Worm (Caenorhabditis elegans) whole organism, L4 larva: ENCODE data around the gene gcy-21.
A peak's percentile ranks its signal among the peaks of the same experiment; 100 is the strongest.
"Not testable (repeated sequence)": the region's sequence is repeated elsewhere in the genome, so short reads cannot be mapped to it uniquely, and the experiment has no call there.

ENCODE experiments used
- F49E8.2 ChIP-seq: sonication (generic microtip); optimal IDR thresholded peaks from 2 replicates; lab custom pipeline; 2016; ENCODE audit warnings: missing compliant biosample characterization, mild to moderate bottlenecking, missing genetic modification characterization, borderline replicate concordance
- R02D3.7 ChIP-seq: fragments of 150-350 bp; sonication (generic microtip); optimal IDR thresholded peaks from 3 replicates; lab custom pipeline; 2014; ENCODE audit warnings: missing biosample characterization, missing genetic modification characterization
- T26A8.4 ChIP-seq: fragments of 200-800 bp; sonication (Bioruptor generic); IDR thresholded peaks from 2 replicates; pipeline ENCODE4 v1.3.6; 2022; ENCODE audit warnings: missing genetic modification characterization, missing compliant biosample characterization
- aha-1 ChIP-seq: fragments of 150-350 bp; peaks from one replicate; lab custom pipeline; 2014; ENCODE audit warnings: missing biosample characterization, missing genetic modification characterization
- ama-1 ChIP-seq: fragments of 150-350 bp; optimal IDR thresholded peaks from 2 replicates; lab custom pipeline; 2014; ENCODE audit warnings: inconsistent platforms, mixed read lengths
- ceh-62 ChIP-seq: sonication (generic microtip); optimal IDR thresholded peaks from 2 replicates; lab custom pipeline; 2017; ENCODE audit warnings: missing biosample characterization, missing genetic modification characterization
- dmd-6 ChIP-seq: fragments of 200-800 bp; sonication (Bioruptor generic); IDR thresholded peaks from 2 replicates; pipeline ENCODE4 v1.3.6; 2022; ENCODE audit warnings: missing genetic modification reagents, missing genetic modification characterization, missing compliant biosample characterization
- dmd-8 ChIP-seq: fragments of 200-800 bp; sonication (Bioruptor generic); IDR thresholded peaks from 2 replicates; pipeline ENCODE4 v1.3.6; 2022; ENCODE audit warnings: missing genetic modification characterization, missing compliant biosample characterization
- egl-43 ChIP-seq: fragments of 200-800 bp; sonication (Bioruptor generic); IDR thresholded peaks from 2 replicates; pipeline ENCODE4 v1.3.6; 2022; ENCODE audit warnings: missing genetic modification reagents, missing genetic modification characterization, missing compliant biosample characterization
- fkh-10 ChIP-seq: fragments of 150-350 bp; optimal IDR thresholded peaks from 2 replicates; lab custom pipeline; 2014; ENCODE audit warnings: missing biosample characterization, missing genetic modification reagents, missing genetic modification characterization
- hlh-11 ChIP-seq: fragments of 200-800 bp; sonication (Bioruptor generic); optimal IDR thresholded peaks from 2 replicates; lab custom pipeline; 2018; ENCODE audit warnings: mild to moderate bottlenecking, missing genetic modification characterization, missing compliant biosample characterization
- lin-1 ChIP-seq: fragments of 200-800 bp; sonication (Bioruptor generic); IDR thresholded peaks from 2 replicates; pipeline ENCODE4 v1.3.6; 2022; ENCODE audit warnings: missing genetic modification reagents, missing genetic modification characterization, missing compliant biosample characterization
- lsy-2 ChIP-seq, 2 experiments: fragments of 150-350 bp in 1 of 2; sonication (generic microtip) in 1 of 2; optimal IDR thresholded peaks; 2 replicates each; lab custom pipeline; 2014 to 2017; ENCODE audit warnings: missing biosample characterization in 2 of 2, missing genetic modification characterization in 2 of 2
- madf-9 ChIP-seq: fragments of 200-800 bp; sonication (Bioruptor generic); conservative IDR thresholded peaks from 2 replicates; pipeline ENCODE4 v1.3.6; 2022; ENCODE audit warnings: missing genetic modification reagents, missing genetic modification characterization, missing compliant biosample characterization
- mes-2 ChIP-seq: sonication (generic microtip); optimal IDR thresholded peaks from 2 replicates; lab custom pipeline; 2016; ENCODE audit warnings: missing genotype, mild to moderate bottlenecking, missing genetic modification characterization, missing compliant biosample characterization; ENCODE audit not compliant: poor library complexity, severe bottlenecking
- mxl-2 ChIP-seq: fragments of 200-800 bp; sonication (Bioruptor generic); conservative IDR thresholded peaks from 2 replicates; pipeline ENCODE4 v1.3.6; 2022; ENCODE audit warnings: missing genetic modification reagents, missing genetic modification characterization, missing compliant biosample characterization
- mxl-3 ChIP-seq: fragments of 200-800 bp; sonication (Bioruptor generic); optimal IDR thresholded peaks from 2 replicates; lab custom pipeline; 2018; ENCODE audit warnings: mild to moderate bottlenecking, missing genetic modification characterization, missing compliant biosample characterization
- nhr-102 ChIP-seq: sonication (generic microtip); optimal IDR thresholded peaks from 2 replicates; lab custom pipeline; 2016; ENCODE audit warnings: mild to moderate bottlenecking, missing genetic modification characterization, moderate library complexity, missing compliant biosample characterization
- nhr-28 ChIP-seq: fragments of 150-350 bp; optimal IDR thresholded peaks from 2 replicates; lab custom pipeline; 2014; ENCODE audit warnings: missing biosample characterization, missing genetic modification characterization
- nhr-42 ChIP-seq: fragments of 200-800 bp; sonication (Bioruptor generic); IDR thresholded peaks from 2 replicates; pipeline ENCODE4 v1.3.6; 2022; ENCODE audit warnings: missing genetic modification characterization, missing compliant biosample characterization
- nhr-48 ChIP-seq: sonication (generic microtip); optimal IDR thresholded peaks from 2 replicates; lab custom pipeline; 2016; ENCODE audit warnings: mild to moderate bottlenecking, missing genetic modification characterization, missing compliant biosample characterization
- nhr-76 ChIP-seq: fragments of 150-350 bp; optimal IDR thresholded peaks from 2 replicates; lab custom pipeline; 2014; ENCODE audit warnings: missing biosample characterization, missing genetic modification characterization
- nhr-77 ChIP-seq: fragments of 150-350 bp; optimal IDR thresholded peaks from 2 replicates; lab custom pipeline; 2014; ENCODE audit warnings: missing biosample characterization, missing genetic modification characterization
- php-3 ChIP-seq: fragments of 200-800 bp; sonication (Bioruptor generic); IDR thresholded peaks from 2 replicates; pipeline ENCODE4 v1.3.6; 2022; ENCODE audit warnings: missing genetic modification reagents, missing genetic modification characterization, missing compliant biosample characterization
- pqm-1 ChIP-seq: sonication (generic microtip); optimal IDR thresholded peaks from 2 replicates; lab custom pipeline; 2017; ENCODE audit warnings: missing biosample characterization, missing genetic modification characterization
- set-16 ChIP-seq: fragments of 200-800 bp; sonication (Bioruptor generic); IDR thresholded peaks from 2 replicates; pipeline ENCODE4 v1.3.6; 2022; ENCODE audit warnings: missing genetic modification reagents, missing genetic modification characterization, missing compliant biosample characterization
- snpc-4 ChIP-seq: fragments of 150-350 bp; optimal IDR thresholded peaks from 2 replicates; lab custom pipeline; 2014; ENCODE audit warnings: missing biosample characterization, missing genetic modification characterization
- spr-1 ChIP-seq: sonication (generic microtip); optimal IDR thresholded peaks from 2 replicates; lab custom pipeline; 2016; ENCODE audit warnings: mild to moderate bottlenecking, missing genetic modification characterization, missing compliant biosample characterization
- tag-97 ChIP-seq: fragments of 200-800 bp; sonication (Bioruptor generic); IDR thresholded peaks from 2 replicates; pipeline ENCODE4 v1.3.6; 2022; ENCODE audit warnings: missing genetic modification characterization, missing compliant biosample characterization
- tra-1 ChIP-seq: fragments of 200-800 bp; sonication (Bioruptor generic); IDR thresholded peaks from 2 replicates; pipeline ENCODE4 v1.3.6; 2022; ENCODE audit warnings: missing genetic modification reagents, missing genetic modification characterization, missing compliant biosample characterization
- vab-7 ChIP-seq: fragments of 200-800 bp; sonication (Bioruptor generic); IDR thresholded peaks from 2 replicates; pipeline ENCODE4 v1.3.6; 2022; ENCODE audit warnings: missing genetic modification reagents, missing genetic modification characterization, missing compliant biosample characterization

Gene gcy-21

ce11 chrII:2665081-2665480 lies 5.6 kb downstream of the gcy-21 start, which contains the start of gene F22E5.2:
Gene F22E5.2, plus strand, starts transcription at chrII:2665381.
- TF ChIP-seq aha-1 (tag; lab: Kevin White, UChicago) = peak; percentile 26

- TF ChIP-seq mxl-3 (GFP tag; lab: Kevin White, UChicago) = no peak
- TF ChIP-seq mes-2 (tag; lab: Kevin White, UChicago) = no peak
- no peak for TF ChIP-seq T26A8.4 (GFP tag; lab: Robert Waterston, UW)
- no peak for TF ChIP-seq madf-9 (GFP tag; lab: Robert Waterston, UW)
- TF ChIP-seq F49E8.2 (tag; lab: Kevin White, UChicago) = no peak
- TF ChIP-seq spr-1 = no peak
- TF ChIP-seq ceh-62 = no peak
Measured at ce11 chrII:2665606-2666005, 6.1 kb downstream of the gcy-21 start, which contains the start of gene F22E5.22. Gene F22E5.22, plus strand, starts transcription at chrII:2665906.

- TF ChIP-seq vab-7; php-3 (GFP tag; lab: Robert Waterston, UW); mxl-2 (GFP tag; lab: Robert Waterston, UW): not testable (repeated sequence)
Measured at ce11 chrII:2672320-2672719, 12.9 kb downstream of the gcy-21 start, which contains the start of gene sri-57. Gene sri-57, minus strand, starts transcription at chrII:2672420.

ce11 chrII:2673534-2673933 lies 14.1 kb downstream of the gcy-21 start, which contains the start of the genes F22E5.20 and F22E5.1:
Gene F22E5.20, minus strand, starts transcription at chrII:2673634.
Gene F22E5.1, plus strand, starts transcription at chrII:2673775.
- TF ChIP-seq set-16 (GFP tag; lab: Robert Waterston, UW); nhr-42 (GFP tag; lab: Robert Waterston, UW); ama-1: not testable (repeated sequence)

- no peak for TF ChIP-seq fkh-10 (GFP tag; lab: Kevin White, UChicago)
- 0 out of 2 replicates have a peak, but pooled peaks have one; percentile 41 for TF ChIP-seq egl-43 (GFP tag; lab: Robert Waterston, UW)
- TF ChIP-seq dmd-6 (GFP tag; lab: Robert Waterston, UW) = peak; percentile 92
- TF ChIP-seq lsy-2 (tag; optimal IDR thresholded peaks at IDR 0.05; lab: Kevin White, UChicago) = no peak
- TF ChIP-seq T26A8.4 (GFP tag; lab: Robert Waterston, UW) = no peak
- TF ChIP-seq aha-1 (tag; lab: Kevin White, UChicago) = no peak
- peak; percentile 63 for TF ChIP-seq hlh-11
- TF ChIP-seq tra-1 = no peak
- peak; percentile 22 for TF ChIP-seq nhr-102 (tag; lab: Kevin White, UChicago)
- peak; percentile 7 for TF ChIP-seq nhr-77 (tag; lab: Kevin White, UChicago)
- peak; percentile 88 for TF ChIP-seq nhr-28
- no peak for TF ChIP-seq dmd-8 (GFP tag; lab: Robert Waterston, UW)
- 0 out of 2 replicates have a peak, but pooled peaks have one; percentile 12 for TF ChIP-seq lin-1 (GFP tag; lab: Robert Waterston, UW)
- TF ChIP-seq php-3 (GFP tag; lab: Robert Waterston, UW) = peak; percentile 48; the same call in 1 of the 2 replicates
- TF ChIP-seq nhr-48 (tag; lab: Kevin White, UChicago) = peak; percentile 33
- TF ChIP-seq snpc-4 (tag; lab: Kevin White, UChicago) = no peak
- no peak for TF ChIP-seq tag-97
- TF ChIP-seq pqm-1 (tag; lab: Kevin White, UChicago) = peak; percentile 94
- TF ChIP-seq nhr-42 (GFP tag; lab: Robert Waterston, UW) = no peak
Measured at ce11 chrII:2677534-2678168, 18.2 kb downstream of the gcy-21 start, which contains the start of gene F22E5.17. Gene F22E5.17, plus strand, starts transcription at chrII:2678041.

ce11 chrII:2681118-2681517 lies 21.7 kb downstream of the gcy-21 start, which contains the start of gene F34D6.1:
Gene F34D6.1, minus strand, starts transcription at chrII:2681218.
- TF ChIP-seq R02D3.7 (tag; lab: Kevin White, UChicago) (no peak), aha-1 (tag; lab: Kevin White, UChicago) (peak; percentile 36), nhr-76 (tag; lab: Kevin White, UChicago) (no peak)
